Worm (Caenorhabditis elegans): ENCODE results near the gene F59A7.12.

DNA sequence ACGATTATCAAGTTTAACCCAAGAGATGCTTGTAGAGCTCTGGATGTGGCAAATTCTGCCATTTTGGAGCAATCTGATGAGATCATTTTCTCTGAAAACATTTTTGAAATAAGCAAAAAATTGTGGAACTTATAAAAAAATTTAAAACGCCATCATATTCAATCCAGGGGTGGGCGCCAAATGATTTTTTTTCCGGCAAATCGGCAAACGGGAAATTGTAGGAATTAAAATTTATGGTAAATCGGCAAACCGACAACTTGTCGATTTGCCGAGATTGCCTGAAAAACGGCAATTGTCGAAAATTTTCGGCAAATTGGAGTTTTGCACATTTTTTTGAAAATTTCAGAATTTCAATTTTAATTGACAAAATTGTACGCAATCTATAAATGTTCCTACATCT is 5.6 kb downstream of the F59A7.12 start, which contains the start of gene srab-23:
- TF ChIP-seq mdl-1 (tag; optimal IDR thresholded peaks at IDR 0.05) (no peak), nhr-11 (tag; optimal IDR thresholded peaks at IDR 0.05) (no peak), nhr-12 (tag; optimal IDR thresholded peaks at IDR 0.05) (no peak), Y55F3AM.14 (GFP tag; optimal IDR thresholded peaks at IDR 0.05) (no peak)
